Fruit fly (Drosophila melanogaster): ENCODE results near the gene Npc2e.

Npc2e gene

dm6 chr3R:10082549-10083075 is 29.5 kb downstream of the Npc2e start (continued):
- TF ChIP-seq NK7.1 (GFP tag; optimal IDR thresholded peaks at IDR 0.05) = no peak
- TF ChIP-seq pum (GFP tag; optimal IDR thresholded peaks at IDR 0.05) = no peak
- no peak for TF ChIP-seq az2 (GFP tag; optimal IDR thresholded peaks at IDR 0.05)
- TF ChIP-seq nmo (GFP tag; optimal IDR thresholded peaks at IDR 0.05) = no peak
- peak; percentile 5 for TF ChIP-seq cg (GFP tag; optimal IDR thresholded peaks at IDR 0.05)
- TF ChIP-seq CG6791 (GFP tag; IDR thresholded peaks at IDR 0.05; ENCODE audit: partially characterized antibody) = no peak
- TF ChIP-seq Pdp1 (GFP tag; optimal IDR thresholded peaks at IDR 0.05) = peak in 1 of 2 experiments; percentile 73
- 0 out of 2 replicates have a peak, but pooled peaks have one; percentile 7 for TF ChIP-seq Ptx1 (GFP tag; IDR thresholded peaks at IDR 0.05)
- TF ChIP-seq nom (GFP tag; optimal IDR thresholded peaks at IDR 0.05) = peak; percentile 85
- no peak for TF ChIP-seq CG4282 (GFP tag; optimal IDR thresholded peaks at IDR 0.05)
- TF ChIP-seq ara (GFP tag; IDR thresholded peaks at IDR 0.05) = no peak
- no peak for TF ChIP-seq dmrt99B (tag; optimal IDR thresholded peaks at IDR 0.05)
- no peak for TF ChIP-seq Stat92E (GFP tag; optimal IDR thresholded peaks at IDR 0.05)
- TF ChIP-seq CG16863 (GFP tag; optimal IDR thresholded peaks at IDR 0.05) = no peak
- TF ChIP-seq Mes4 (GFP tag; optimal IDR thresholded peaks at IDR 0.05) = no peak

DNA sequence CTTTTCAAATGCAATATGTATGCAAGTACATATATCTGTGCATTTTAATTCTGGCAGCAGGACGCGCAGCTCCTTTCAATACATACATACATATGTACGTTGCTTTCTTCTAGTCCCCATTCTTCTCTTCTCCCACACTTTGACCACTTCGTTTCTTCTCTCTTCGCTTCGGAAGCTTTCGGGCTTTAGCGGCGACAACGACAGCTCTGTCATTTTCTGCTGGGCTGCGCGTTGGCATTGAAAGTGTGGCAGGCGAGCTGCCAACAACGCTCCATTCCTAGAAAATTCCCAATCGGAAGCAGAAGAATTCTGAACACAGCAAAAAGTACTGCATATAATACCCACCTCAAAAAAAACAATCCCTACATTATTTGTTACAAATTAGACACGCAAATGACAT is 29.9 kb downstream of the Npc2e start:
- TF ChIP-seq CG6813 (GFP tag; optimal IDR thresholded peaks at IDR 0.05) (no peak), Nf-YB (GFP tag; optimal IDR thresholded peaks at IDR 0.05) (no peak), Bteb2 (GFP tag; optimal IDR thresholded peaks at IDR 0.05) (no peak), Deaf1 (tag; optimal IDR thresholded peaks at IDR 0.05) (peak; percentile 84), aop (GFP tag; IDR thresholded peaks at IDR 0.05) (no peak), zfh1 (GFP tag; IDR thresholded peaks at IDR 0.05) (no peak), ems (GFP tag; optimal IDR thresholded peaks at IDR 0.05) (no peak), CG14014 (GFP tag; IDR thresholded peaks at IDR 0.05) (no peak), CG6654 (GFP tag; optimal IDR thresholded peaks at IDR 0.05) (no peak), CG10431 (GFP tag; optimal IDR thresholded peaks at IDR 0.05) (no peak), nerfin-2 (GFP tag; IDR thresholded peaks at IDR 0.05; ENCODE audit: partially characterized antibody) (no peak), CG34224 (GFP tag; IDR thresholded peaks at IDR 0.05; ENCODE audit: partially characterized antibody) (no peak), Hey (tag; optimal IDR thresholded peaks at IDR 0.05) (no peak), tap (tag; optimal IDR thresholded peaks at IDR 0.05) (no peak), CG3838 (GFP tag; optimal IDR thresholded peaks at IDR 0.05) (no peak), Trl (optimal IDR thresholded peaks at IDR 0.05) (peak in 1 of 2 experiments; percentile 14), Trl (GFP tag; optimal IDR thresholded peaks at IDR 0.05) (no peak), Stat92E (GFP tag; optimal IDR thresholded peaks at IDR 0.05) (no peak), lbe (GFP tag; optimal IDR thresholded peaks at IDR 0.05) (no peak), Dek (tag; optimal IDR thresholded peaks at IDR 0.05) (no peak), sob (GFP tag; IDR thresholded peaks at IDR 0.05) (no peak), CG10543 (GFP tag; optimal IDR thresholded peaks at IDR 0.05) (no peak), croc (GFP tag; conservative IDR thresholded peaks at IDR 0.05) (0 out of 3 replicates have a peak, but pooled peaks have one; percentile 1), abd-A (tag; optimal IDR thresholded peaks at IDR 0.05) (no peak)

DNA sequence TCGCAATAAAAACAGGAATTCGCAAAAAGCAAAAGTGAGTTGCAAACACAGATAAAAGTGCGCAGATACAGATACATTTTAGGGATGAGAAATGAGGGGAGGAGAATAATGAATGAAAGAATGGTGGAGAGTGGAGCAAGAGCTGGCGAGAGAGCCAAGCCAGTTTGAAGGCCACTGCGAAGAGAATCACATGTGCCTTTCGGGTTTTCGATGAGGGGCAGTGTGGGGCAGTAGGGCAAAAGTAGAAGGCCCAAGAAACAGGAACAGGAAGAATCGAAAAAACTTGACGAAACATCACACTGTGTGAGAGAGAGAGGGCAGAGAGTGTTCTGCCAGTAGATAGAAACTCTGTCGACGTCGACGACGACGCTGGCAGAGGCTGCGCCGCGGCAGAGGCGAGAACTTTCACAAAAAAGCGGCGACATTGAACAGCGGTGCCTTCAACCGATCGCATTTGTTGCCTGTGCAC is 31.1 kb downstream of the Npc2e start:
- TF ChIP-seq CG15601 (tag; optimal IDR thresholded peaks at IDR 0.05) = peak; percentile 72
- TF ChIP-seq ftz-f1 (GFP tag; optimal IDR thresholded peaks at IDR 0.05) = peak; percentile 68
- 0 out of 2 replicates have a peak, but pooled peaks have one; percentile 28 for TF ChIP-seq crol (GFP tag; IDR thresholded peaks at IDR 0.05)
- peak; percentile 46 to 68 for TF ChIP-seq Trl (optimal IDR thresholded peaks at IDR 0.05)
- TF ChIP-seq Trl (GFP tag; optimal IDR thresholded peaks at IDR 0.05) = no peak
- TF ChIP-seq crc (GFP tag; optimal IDR thresholded peaks at IDR 0.05) = no peak
- no peak for TF ChIP-seq sr (GFP tag; IDR thresholded peaks at IDR 0.05)
- TF ChIP-seq nom (GFP tag; optimal IDR thresholded peaks at IDR 0.05) = peak; percentile 29
- TF ChIP-seq Lhr (GFP tag; optimal IDR thresholded peaks at IDR 0.05) = no peak
- no peak for TF ChIP-seq CG4328 (GFP tag; optimal IDR thresholded peaks at IDR 0.05)
- 0 out of 4 replicates have a peak, but pooled peaks have one; percentile 51 for TF ChIP-seq chinmo (GFP tag; IDR thresholded peaks at IDR 0.05; ENCODE audit: partially characterized antibody)
- TF ChIP-seq lbe (GFP tag; optimal IDR thresholded peaks at IDR 0.05) = no peak
- peak; percentile 89 for TF ChIP-seq Adf1 (GFP tag; IDR thresholded peaks at IDR 0.05)
- no peak for TF ChIP-seq gsb (GFP tag; IDR thresholded peaks at IDR 0.05)
- no peak for TF ChIP-seq gt (GFP tag; IDR thresholded peaks at IDR 0.05)
